Fruit fly (Drosophila melanogaster): Measurements from ENCODE around the gene CG32971.

dm6 chr2L:14307516-14307915 lies 32.9 kb downstream of the CG32971 start:
- TF ChIP-seq CG8301 (tag; optimal IDR thresholded peaks at IDR 0.05) (no peak), CG9948 (tag; optimal IDR thresholded peaks at IDR 0.05) (no peak), CG14655 (GFP tag; optimal IDR thresholded peaks at IDR 0.05) (no peak)

All from whole organism, pupa.